Worm (Caenorhabditis elegans) whole organism, mixed stage, embryonic: ENCODE measurements around the gene toh-1.

Source experiments
- ceh-43 ChIP-seq: fragments of 200-800 bp; sonication (Bioruptor generic); optimal IDR thresholded peaks from 2 replicates; lab custom pipeline; 2018; ENCODE audit warnings: mild to moderate bottlenecking, missing genetic modification characterization, moderate library complexity, missing compliant biosample characterization
- mls-2 ChIP-seq: sonication (generic microtip); optimal IDR thresholded peaks from 2 replicates; lab custom pipeline; 2016; ENCODE audit warnings: mild to moderate bottlenecking, missing genetic modification characterization, moderate library complexity, missing compliant biosample characterization
- snpc-4 ChIP-seq: fragments of 150-350 bp; optimal IDR thresholded peaks from 2 replicates; lab custom pipeline; 2014; ENCODE audit warnings: missing biosample characterization, missing genetic modification characterization
- unc-62 ChIP-seq: fragments of 150-350 bp; optimal IDR thresholded peaks from 2 replicates; lab custom pipeline; 2014; ENCODE audit warnings: missing biosample characterization, missing genetic modification reagents, missing genetic modification characterization

- no peak for TF ChIP-seq snpc-4
- TF ChIP-seq ceh-43, result no peak
- peak; percentile 88 for TF ChIP-seq unc-62 (GFP tag; lab: Kevin White, UChicago)
- TF ChIP-seq mls-2, result peak; percentile 76
These were observed 7.4 kb downstream of the toh-1 start for ce11 chrIII:3801379-3801894.
